Worm (Caenorhabditis elegans) whole organism, L2 larva: ENCODE results near the gene srx-110.

Experiments
- alr-1 ChIP-seq: fragments of 150-350 bp; optimal IDR thresholded peaks from 2 replicates; lab custom pipeline; 2014; ENCODE audit warnings: missing biosample characterization, missing genetic modification characterization
- ama-1 ChIP-seq: fragments of 150-350 bp; optimal IDR thresholded peaks from 2 replicates; lab custom pipeline; 2018; ENCODE audit warnings: inconsistent platforms
- dmd-4 ChIP-seq: sonication (generic microtip); optimal IDR thresholded peaks from 2 replicates; lab custom pipeline; 2017; ENCODE audit warnings: missing biosample characterization, missing genetic modification characterization
- egl-27 ChIP-seq: sonication (generic microtip); optimal IDR thresholded peaks from 3 replicates; lab custom pipeline; 2017; ENCODE audit warnings: missing biosample characterization, missing genetic modification reagents, missing genetic modification characterization
- nhr-25 ChIP-seq: fragments of 150-350 bp; sonication (generic microtip); optimal IDR thresholded peaks from 3 replicates; lab custom pipeline; 2014; ENCODE audit warnings: missing biosample characterization, missing genetic modification characterization
- peb-1 ChIP-seq: fragments of 150-350 bp; optimal IDR thresholded peaks from 2 replicates; lab custom pipeline; 2014; ENCODE audit warnings: missing biosample characterization, missing genetic modification characterization
- snpc-4 ChIP-seq: fragments of 150-350 bp; optimal IDR thresholded peaks from 2 replicates; lab custom pipeline; 2014; ENCODE audit warnings: missing biosample characterization, missing genetic modification characterization
- unc-62 ChIP-seq: fragments of 150-350 bp; optimal IDR thresholded peaks from 2 replicates; lab custom pipeline; 2014; ENCODE audit warnings: missing biosample characterization, missing genetic modification reagents, missing genetic modification characterization
- ztf-11 ChIP-seq: sonication (generic microtip); optimal IDR thresholded peaks from 2 replicates; lab custom pipeline; 2017; ENCODE audit warnings: missing biosample characterization, missing genetic modification characterization

- TF ChIP-seq ama-1 (lab: Kevin White, UChicago) = no peak
- no peak for TF ChIP-seq ztf-11 (tag; lab: Kevin White, UChicago)
- TF ChIP-seq snpc-4 (tag; lab: Kevin White, UChicago) = no peak
- no peak for TF ChIP-seq dmd-4 (tag; lab: Kevin White, UChicago)
- TF ChIP-seq peb-1 = no peak
- TF ChIP-seq egl-27 = no peak
- no peak for TF ChIP-seq nhr-25
- TF ChIP-seq alr-1 (tag; lab: Kevin White, UChicago) = no peak
- TF ChIP-seq unc-62 (GFP tag; lab: Kevin White, UChicago) = no peak
These were observed 44.2 kb downstream of the srx-110 start, which contains the start of gene rcd-1 for ce11 chrII:3753598-3753997.
